Fruit fly (Drosophila melanogaster) whole organism, embryonic: ENCODE data around the gene ND-PDSW.

Experiments
- Awh ChIP-seq: fragments of 200-800 bp; sonication (Bioruptor generic); IDR thresholded peaks from 2 replicates; pipeline ENCODE4, ENCODE4 v1.3.6; 2022; ENCODE audit warnings: missing biosample characterization, missing genetic modification characterization
- BEAF-32 ChIP-seq: fragments of 200-800 bp; sonication (Bioruptor generic); optimal IDR thresholded peaks from 3 replicates; lab custom pipeline; 2017; ENCODE audit warnings: missing biosample characterization, missing genetic modification characterization, mild to moderate bottlenecking, moderate library complexity, missing genetic modification reagents
- CG10321 ChIP-seq: fragments of 200-800 bp; sonication (Bioruptor generic); IDR thresholded peaks from 2 replicates; pipeline ENCODE4 v1.3.6; 2022; ENCODE audit warnings: missing biosample characterization, missing genetic modification characterization
- CG11456 ChIP-seq: fragments of 200-800 bp; sonication (Bioruptor generic); IDR thresholded peaks from 3 replicates; pipeline ENCODE4 v1.3.6; 2022; ENCODE audit warnings: missing biosample characterization, missing genetic modification characterization
- CG13775 ChIP-seq: fragments of 200-800 bp; sonication (Bioruptor generic); optimal IDR thresholded peaks from 3 replicates; lab custom pipeline; 2017; ENCODE audit warnings: missing biosample characterization, mild to moderate bottlenecking, missing genetic modification characterization
- CG14667 ChIP-seq: fragments of 200-800 bp; sonication (Bioruptor generic); IDR thresholded peaks from 2 replicates; pipeline ENCODE4 v1.3.6; 2022; ENCODE audit warnings: missing biosample characterization, missing genetic modification characterization
- CG15601 ChIP-seq: fragments of 200-800 bp; sonication (Bioruptor generic); optimal IDR thresholded peaks from 3 replicates; lab custom pipeline; 2019; ENCODE audit warnings: missing biosample characterization, mild to moderate bottlenecking, missing genetic modification characterization, moderate library complexity
- CG15696 ChIP-seq: fragments of 200-800 bp; sonication (Bioruptor generic); optimal IDR thresholded peaks from 2 replicates; lab custom pipeline; 2019; ENCODE audit warnings: missing biosample characterization, mild to moderate bottlenecking, missing genetic modification characterization, moderate library complexity
- CG1647 ChIP-seq: fragments of 200-800 bp; sonication (Bioruptor generic); optimal IDR thresholded peaks from 3 replicates; lab custom pipeline; 2016; ENCODE audit warnings: missing biosample characterization, missing genetic modification characterization
- CG18619 ChIP-seq: fragments of 200-800 bp; sonication (Bioruptor generic); optimal IDR thresholded peaks from 3 replicates; lab custom pipeline; 2017; ENCODE audit warnings: missing biosample characterization, mild to moderate bottlenecking, missing genetic modification characterization
- CG3847 ChIP-seq: fragments of 200-800 bp; sonication (Bioruptor generic); IDR thresholded peaks from 2 replicates; pipeline ENCODE4 v1.3.6; 2022; ENCODE audit warnings: missing biosample characterization, missing genetic modification characterization
- CG4730 ChIP-seq: fragments of 200-800 bp; sonication (Bioruptor generic); IDR thresholded peaks from 2 replicates; pipeline ENCODE4 v1.3.6; 2022; ENCODE audit warnings: missing biosample characterization, missing genetic modification characterization
- CG4820 ChIP-seq: fragments of 200-800 bp; sonication (Bioruptor generic); optimal IDR thresholded peaks from 3 replicates; lab custom pipeline; 2016; ENCODE audit warnings: missing biosample characterization, missing genetic modification characterization
- CG4854 ChIP-seq: fragments of 200-800 bp; sonication (Bioruptor generic); optimal IDR thresholded peaks from 2 replicates; lab custom pipeline; 2016; ENCODE audit warnings: missing biosample characterization, missing genetic modification characterization, inconsistent platforms
- CG7372 ChIP-seq: fragments of 200-800 bp; sonication (Bioruptor generic); IDR thresholded peaks from 2 replicates; pipeline ENCODE4 v1.3.6; 2022; ENCODE audit warnings: missing biosample characterization, missing genetic modification characterization
- CG9932 ChIP-seq: fragments of 200-800 bp; sonication (Bioruptor generic); IDR thresholded peaks from 2 replicates; pipeline ENCODE4 v1.3.6; 2022; ENCODE audit warnings: missing biosample characterization, missing genetic modification characterization
- CHES-1-like ChIP-seq: fragments of 200-800 bp; sonication (Bioruptor generic); optimal IDR thresholded peaks from 2 replicates; lab custom pipeline; 2016; ENCODE audit warnings: missing biosample characterization, missing genetic modification characterization
- Hey ChIP-seq: fragments of 200-800 bp; sonication (Bioruptor generic); optimal IDR thresholded peaks from 3 replicates; lab custom pipeline; 2018; ENCODE audit warnings: missing biosample characterization, mild to moderate bottlenecking, missing genetic modification characterization
- Kr ChIP-seq: fragments of 200-800 bp; sonication (Bioruptor generic); optimal IDR thresholded peaks from 2 replicates; lab custom pipeline; 2017; ENCODE audit warnings: missing biosample characterization, mild to moderate bottlenecking, missing genetic modification characterization
- Lhr ChIP-seq: fragments of 200-800 bp; sonication (Bioruptor generic); optimal IDR thresholded peaks from 3 replicates; lab custom pipeline; 2017; ENCODE audit warnings: mild to moderate bottlenecking, missing biosample characterization, missing genetic modification reagents, missing genetic modification characterization
- Lim3 ChIP-seq: fragments of 200-800 bp; sonication (Bioruptor generic); IDR thresholded peaks from 2 replicates; pipeline ENCODE4 v1.3.6; 2022; ENCODE audit warnings: missing biosample characterization, missing genetic modification characterization
- Max ChIP-seq: fragments of 200-800 bp; sonication (Bioruptor generic); optimal IDR thresholded peaks from 2 replicates; lab custom pipeline; 2016; ENCODE audit warnings: missing biosample characterization, mild to moderate bottlenecking, missing genetic modification characterization
- Mes4 ChIP-seq: fragments of 200-800 bp; sonication (Bioruptor generic); optimal IDR thresholded peaks from 2 replicates; lab custom pipeline; 2016; ENCODE audit warnings: missing biosample characterization, missing genetic modification characterization
- Ravus ChIP-seq: fragments of 200-800 bp; sonication (Bioruptor generic); IDR thresholded peaks from 2 replicates; pipeline ENCODE4 v1.3.6; 2022; ENCODE audit warnings: missing biosample characterization, missing genetic modification characterization
- abd-A ChIP-seq: fragments of 200-800 bp; sonication (Bioruptor generic); optimal IDR thresholded peaks from 3 replicates; lab custom pipeline; 2019; ENCODE audit warnings: missing biosample characterization, mild to moderate bottlenecking, missing genetic modification characterization, moderate library complexity
- aop ChIP-seq: fragments of 200-800 bp; sonication (Bioruptor generic); IDR thresholded peaks from 2 replicates; pipeline ENCODE4 v1.3.6; 2022; ENCODE audit warnings: missing biosample characterization, missing genetic modification characterization
- ara ChIP-seq: fragments of 200-800 bp; sonication (Bioruptor generic); IDR thresholded peaks from 2 replicates; pipeline ENCODE4 v1.3.6; 2022; ENCODE audit warnings: missing biosample characterization, missing genetic modification characterization
- br ChIP-seq: fragments of >200 bp; optimal IDR thresholded peaks from 2 replicates; lab custom pipeline; 2017
- crc ChIP-seq: fragments of 200-800 bp; sonication (Bioruptor generic); optimal IDR thresholded peaks from 2 replicates; lab custom pipeline; 2016; ENCODE audit warnings: missing biosample characterization, missing genetic modification characterization
- dati ChIP-seq: fragments of 200-800 bp; sonication (Bioruptor generic); IDR thresholded peaks from 2 replicates; pipeline ENCODE4 v1.3.6; 2022; ENCODE audit warnings: missing biosample characterization, missing genetic modification characterization
- ems ChIP-seq: fragments of 200-800 bp; sonication (Bioruptor generic); optimal IDR thresholded peaks from 3 replicates; lab custom pipeline; 2016; ENCODE audit warnings: missing biosample characterization, missing genetic modification characterization
- esg ChIP-seq: fragments of 200-800 bp; sonication (Bioruptor generic); conservative IDR thresholded peaks from 2 replicates; pipeline ENCODE4 v1.3.6; 2022; ENCODE audit warnings: missing biosample characterization, missing genetic modification characterization
- ewg ChIP-seq: fragments of 200-800 bp; sonication (Bioruptor generic); optimal IDR thresholded peaks from 3 replicates; lab custom pipeline; 2017; ENCODE audit warnings: mild to moderate bottlenecking, missing biosample characterization, missing genetic modification reagents, missing genetic modification characterization
- grau ChIP-seq: fragments of 200-800 bp; optimal IDR thresholded peaks from 3 replicates; lab custom pipeline; 2019; ENCODE audit warnings: missing biosample characterization, mild to moderate bottlenecking, missing genetic modification characterization, moderate library complexity
- gt ChIP-seq: fragments of 200-800 bp; sonication (Bioruptor generic); IDR thresholded peaks from 2 replicates; pipeline ENCODE4 v1.3.6; 2022; ENCODE audit warnings: missing biosample characterization, missing genetic modification characterization
- h ChIP-seq: fragments of >200 bp; optimal IDR thresholded peaks from 2 replicates; lab custom pipeline; 2017
- lab ChIP-seq: fragments of 200-800 bp; sonication (Bioruptor generic); optimal IDR thresholded peaks from 3 replicates; lab custom pipeline; 2017; ENCODE audit warnings: missing biosample characterization, missing genetic modification characterization, mild to moderate bottlenecking, moderate library complexity, missing genetic modification reagents
- nerfin-2 ChIP-seq: fragments of 200-800 bp; sonication (Bioruptor generic); IDR thresholded peaks from 2 replicates; pipeline ENCODE4 v1.3.6; 2022; ENCODE audit warnings: missing biosample characterization, missing genetic modification characterization; ENCODE audit not compliant: partially characterized antibody
- odd ChIP-seq: fragments of 200-800 bp; sonication (Bioruptor generic); optimal IDR thresholded peaks from 2 replicates; lab custom pipeline; 2017; ENCODE audit warnings: missing biosample characterization, mild to moderate bottlenecking, missing genetic modification characterization
- org-1 ChIP-seq: fragments of 200-800 bp; sonication (Bioruptor generic); optimal IDR thresholded peaks from 2 replicates; lab custom pipeline; 2017; ENCODE audit warnings: missing biosample characterization, missing genetic modification characterization
- p53 ChIP-seq: fragments of 200-800 bp; sonication (Bioruptor generic); optimal IDR thresholded peaks from 2 replicates; lab custom pipeline; 2016; ENCODE audit warnings: missing biosample characterization, missing genetic modification characterization
- pb ChIP-seq: fragments of 200-800 bp; sonication (Bioruptor generic); optimal IDR thresholded peaks from 3 replicates; lab custom pipeline; 2016; ENCODE audit warnings: missing biosample characterization, missing genetic modification characterization
- pita ChIP-seq: fragments of 200-800 bp; sonication (Bioruptor generic); optimal IDR thresholded peaks from 2 replicates; lab custom pipeline; 2017; ENCODE audit warnings: missing biosample characterization, mild to moderate bottlenecking, missing genetic modification characterization
- rib ChIP-seq: fragments of 200-800 bp; sonication (Bioruptor generic); IDR thresholded peaks from 2 replicates; pipeline ENCODE4 v1.3.6; 2022; ENCODE audit warnings: missing biosample characterization, missing genetic modification characterization
- run ChIP-seq: fragments of 200-800 bp; sonication (Bioruptor generic); optimal IDR thresholded peaks from 3 replicates; lab custom pipeline; 2018; ENCODE audit warnings: missing biosample characterization, mild to moderate bottlenecking, missing genetic modification characterization
- shn ChIP-seq: fragments of 200-800 bp; sonication (Bioruptor generic); optimal IDR thresholded peaks from 3 replicates; lab custom pipeline; 2016; ENCODE audit warnings: missing biosample characterization, missing genetic modification characterization
- sisA ChIP-seq: fragments of 200-800 bp; sonication (Bioruptor generic); IDR thresholded peaks from 2 replicates; pipeline ENCODE4 v1.3.6; 2022; ENCODE audit warnings: missing biosample characterization, missing genetic modification characterization
- sr ChIP-seq: fragments of 200-800 bp; sonication (Bioruptor generic); IDR thresholded peaks from 3 replicates; pipeline ENCODE4 v1.3.6; 2022; ENCODE audit warnings: missing biosample characterization, missing genetic modification characterization
- vfl ChIP-seq: fragments of 200-800 bp; sonication (Bioruptor generic); optimal IDR thresholded peaks from 2 replicates; lab custom pipeline; 2016; ENCODE audit warnings: missing biosample characterization, missing genetic modification characterization
- zen ChIP-seq: fragments of 200-800 bp; sonication (Bioruptor generic); optimal IDR thresholded peaks from 3 replicates; lab custom pipeline; 2018; ENCODE audit warnings: missing biosample characterization, mild to moderate bottlenecking, missing genetic modification characterization, moderate library complexity

The ND-PDSW gene

dm6 chr2L:3478034-3478880, 12.3 kb downstream of the ND-PDSW start, which contains the start of gene Thor (continued):
- peak; percentile 90 for TF ChIP-seq Kr
- TF ChIP-seq h (lab: Kevin White, UChicago), result no peak
- peak; percentile 39 for TF ChIP-seq odd (GFP tag; lab: Kevin White, UChicago)
- no peak for TF ChIP-seq Ravus (GFP tag; lab: Robert Waterston, UW)
- TF ChIP-seq sr (GFP tag; lab: Robert Waterston, UW), result peak; percentile 84
- TF ChIP-seq nerfin-2 (GFP tag; lab: Robert Waterston, UW), result no peak
- TF ChIP-seq CG10321, result peak; percentile 58
- TF ChIP-seq CG11456, result peak; percentile 86
- TF ChIP-seq run (tag; lab: Kevin White, UChicago), result no peak
- TF ChIP-seq gt, result no peak; the same call in 1 of the 2 replicates
- peak; percentile 87 for TF ChIP-seq Awh (GFP tag; lab: Robert Waterston, UW)
- peak; percentile 62 for TF ChIP-seq shn (GFP tag; lab: Kevin White, UChicago)
- TF ChIP-seq vfl (GFP tag; lab: Kevin White, UChicago), result peak; percentile 59
- peak; percentile 36 for TF ChIP-seq CG15601 (tag; lab: Kevin White, UChicago)
- TF ChIP-seq ewg, result peak; percentile 42
- peak; percentile 77 for TF ChIP-seq abd-A (tag; lab: Kevin White, UChicago)
- peak; percentile 52 for TF ChIP-seq Mes4 (GFP tag; lab: Kevin White, UChicago)
- TF ChIP-seq BEAF-32 (GFP tag; lab: Kevin White, UChicago), result no peak
- TF ChIP-seq CG18619 (GFP tag; lab: Kevin White, UChicago), result peak; percentile 67
- TF ChIP-seq p53 (GFP tag; lab: Kevin White, UChicago), result peak; percentile 57
- peak; percentile 58 for TF ChIP-seq crc (GFP tag; lab: Kevin White, UChicago)
- TF ChIP-seq ara (GFP tag; lab: Robert Waterston, UW), result peak; percentile 86
- TF ChIP-seq CG4854, result peak; percentile 60
- TF ChIP-seq dati (GFP tag; lab: Robert Waterston, UW), result peak; percentile 69
- peak; percentile 75 for TF ChIP-seq Hey (tag; lab: Kevin White, UChicago)
- TF ChIP-seq CG4730 (GFP tag; lab: Robert Waterston, UW), result peak; percentile 31; the same call in 1 of the 2 replicates
- peak; percentile 45 for TF ChIP-seq sisA (GFP tag; lab: Robert Waterston, UW)
- peak; percentile 46 for TF ChIP-seq CG13775 (GFP tag; lab: Kevin White, UChicago)
- peak; percentile 52 for TF ChIP-seq grau
- TF ChIP-seq lab (GFP tag; lab: Kevin White, UChicago), result peak; percentile 92
- TF ChIP-seq Max, result peak; percentile 49
- no peak for TF ChIP-seq Lim3 (GFP tag; lab: Robert Waterston, UW)
- TF ChIP-seq CG4820, result peak; percentile 13
- TF ChIP-seq esg (GFP tag; lab: Robert Waterston, UW), result no peak
- TF ChIP-seq pb, result peak; percentile 75
- peak; percentile 12 for TF ChIP-seq Lhr (GFP tag; lab: Kevin White, UChicago)
- no peak for TF ChIP-seq pita
- TF ChIP-seq CG7372 (GFP tag; lab: Robert Waterston, UW), result peak; percentile 13; the same call in 1 of the 2 replicates
- peak; percentile 88 for TF ChIP-seq rib (GFP tag; lab: Robert Waterston, UW)
- peak; percentile 71 for TF ChIP-seq CG9932
- no peak for TF ChIP-seq zen (tag; lab: Kevin White, UChicago)
- TF ChIP-seq CG1647 (GFP tag; lab: Kevin White, UChicago), result peak; percentile 69
- peak; percentile 46; the same call in 1 of the 2 replicates for TF ChIP-seq CG3847
- peak; percentile 81 for TF ChIP-seq aop (GFP tag; lab: Robert Waterston, UW)
- peak; percentile 38; the same call in 1 of the 2 replicates for TF ChIP-seq CG14667
- TF ChIP-seq ems (GFP tag; lab: Kevin White, UChicago), result peak; percentile 27
- no peak for TF ChIP-seq br (lab: Kevin White, UChicago)
- TF ChIP-seq CG15696 (tag; lab: Kevin White, UChicago), result peak; percentile 40
- TF ChIP-seq CHES-1-like (GFP tag; lab: Kevin White, UChicago), result peak; percentile 80
- peak; percentile 70 for TF ChIP-seq org-1 (GFP tag; lab: Kevin White, UChicago)
